Worm (Caenorhabditis elegans) whole organism, L1 larva: ENCODE data around the gene str-225.

Experiments used
- C34B4.2 ChIP-seq: sonication (generic microtip); optimal IDR thresholded peaks from 2 replicates; lab custom pipeline; 2017; ENCODE audit warnings: mild to moderate bottlenecking, missing genetic modification characterization, missing compliant biosample characterization
- alr-1 ChIP-seq: fragments of 200-800 bp; sonication (Bioruptor generic); optimal IDR thresholded peaks from 2 replicates; lab custom pipeline; 2018; ENCODE audit warnings: borderline replicate concordance, mild to moderate bottlenecking, missing genetic modification characterization, missing compliant biosample characterization
- aly-2 ChIP-seq: fragments of 150-350 bp; optimal IDR thresholded peaks from 2 replicates; lab custom pipeline; 2014; ENCODE audit warnings: missing biosample characterization, missing genetic modification characterization
- blmp-1 ChIP-seq: fragments of 150-350 bp; optimal IDR thresholded peaks from 2 replicates; lab custom pipeline; 2014; ENCODE audit warnings: missing biosample characterization, missing genetic modification characterization
- ceh-63 ChIP-seq: fragments of 200-800 bp; sonication (Bioruptor generic); optimal IDR thresholded peaks from 2 replicates; lab custom pipeline; 2018; ENCODE audit warnings: mild to moderate bottlenecking, missing genetic modification characterization, missing compliant biosample characterization
- ceh-8 ChIP-seq: fragments of 200-800 bp; sonication (Bioruptor generic); optimal IDR thresholded peaks from 2 replicates; lab custom pipeline; 2018; ENCODE audit warnings: mild to moderate bottlenecking, missing genetic modification characterization, moderate library complexity, missing compliant biosample characterization
- ceh-88 ChIP-seq: fragments of 200-800 bp; sonication (Bioruptor generic); IDR thresholded peaks from 2 replicates; pipeline ENCODE4 v1.3.6; 2022; ENCODE audit warnings: missing genetic modification characterization, missing compliant biosample characterization
- ceh-90 ChIP-seq: sonication (generic microtip); optimal IDR thresholded peaks from 2 replicates; lab custom pipeline; 2016; ENCODE audit warnings: missing genetic modification characterization, missing compliant biosample characterization
- dsc-1 ChIP-seq: sonication (generic microtip); optimal IDR thresholded peaks from 2 replicates; lab custom pipeline; 2016; ENCODE audit warnings: mild to moderate bottlenecking, missing genetic modification characterization, missing compliant biosample characterization
- efl-1 ChIP-seq, 4 experiments: fragments of 150-350 bp; optimal IDR thresholded peaks in 3 of 4; peaks in 1 of 4; 1 replicate in 1 of 4; 2 replicates in 3 of 4; lab custom pipeline; 2014; ENCODE audit warnings: missing biosample characterization in 2 of 4, missing genetic modification characterization in 2 of 4, missing genetic modification reagents in 2 of 4
- efl-3 ChIP-seq: fragments of 200-800 bp; sonication (Bioruptor generic); optimal IDR thresholded peaks from 2 replicates; lab custom pipeline; 2018; ENCODE audit warnings: mild to moderate bottlenecking, missing genetic modification characterization, missing compliant biosample characterization
- egl-13 ChIP-seq: sonication (generic microtip); optimal IDR thresholded peaks from 2 replicates; lab custom pipeline; 2016; ENCODE audit warnings: missing genotype, missing genetic modification reagents, missing genetic modification characterization, missing compliant biosample characterization
- elt-2 ChIP-seq: sonication (generic microtip); optimal IDR thresholded peaks from 2 replicates; lab custom pipeline; 2016; ENCODE audit warnings: missing genetic modification characterization, mild to moderate bottlenecking, inconsistent platforms, missing compliant biosample characterization, missing genetic modification reagents
- elt-3 ChIP-seq, 6 experiments: fragments of 150-350 bp in 1 of 6; sonication (generic microtip); optimal IDR thresholded peaks; 2 replicates each; lab custom pipeline; 2017 to 2018; ENCODE audit warnings: missing biosample characterization in 6 of 6, missing genetic modification characterization in 6 of 6, inconsistent platforms in 1 of 6
- fkh-4 ChIP-seq: sonication (generic microtip); optimal IDR thresholded peaks from 2 replicates; lab custom pipeline; 2016; ENCODE audit warnings: missing compliant biosample characterization, missing genetic modification characterization, borderline replicate concordance
- fos-1 ChIP-seq: fragments of 150-350 bp; optimal IDR thresholded peaks from 2 replicates; lab custom pipeline; 2014; ENCODE audit warnings: missing biosample characterization, missing genetic modification characterization
- grh-1 ChIP-seq: fragments of 200-800 bp; sonication (Bioruptor generic); IDR thresholded peaks from 2 replicates; pipeline ENCODE4 v1.3.6; 2022; ENCODE audit warnings: missing genetic modification reagents, missing genetic modification characterization, missing compliant biosample characterization
- hlh-17 ChIP-seq: fragments of 200-800 bp; sonication (Bioruptor generic); optimal IDR thresholded peaks from 2 replicates; lab custom pipeline; 2018; ENCODE audit warnings: missing genetic modification characterization, mild to moderate bottlenecking, missing compliant biosample characterization, moderate library complexity, borderline replicate concordance
- hpl-2 ChIP-seq: fragments of 150-350 bp; optimal IDR thresholded peaks from 2 replicates; lab custom pipeline; 2014; ENCODE audit warnings: missing biosample characterization, missing genetic modification reagents, missing genetic modification characterization
- irx-1 ChIP-seq: sonication (generic microtip); optimal IDR thresholded peaks from 2 replicates; lab custom pipeline; 2016; ENCODE audit warnings: missing genetic modification characterization, missing compliant biosample characterization
- lin-15B ChIP-seq: fragments of 150-350 bp; sonication (generic microtip); optimal IDR thresholded peaks from 3 replicates; lab custom pipeline; 2014; ENCODE audit warnings: missing biosample characterization, missing genetic modification characterization
- lin-35 ChIP-seq, 2 experiments: fragments of 150-350 bp; optimal IDR thresholded peaks; 2 replicates each; lab custom pipeline; 2014; ENCODE audit warnings: missing biosample characterization in 2 of 2, missing genetic modification characterization in 2 of 2, missing genetic modification reagents in 2 of 2
- lin-39 ChIP-seq: fragments of 150-350 bp; optimal IDR thresholded peaks from 2 replicates; lab custom pipeline; 2014; ENCODE audit warnings: missing biosample characterization, missing genetic modification reagents, missing genetic modification characterization
- mdl-1 ChIP-seq, 2 experiments: fragments of 150-350 bp; optimal IDR thresholded peaks; 2 replicates each; lab custom pipeline; 2014 to 2017; ENCODE audit warnings: missing biosample characterization in 2 of 2, missing genetic modification characterization in 2 of 2, inconsistent platforms in 1 of 2
- mef-2 ChIP-seq: fragments of 150-350 bp; optimal IDR thresholded peaks from 2 replicates; lab custom pipeline; 2014; ENCODE audit warnings: missing biosample characterization, missing genetic modification characterization
- nhr-11 ChIP-seq: fragments of 150-350 bp; optimal IDR thresholded peaks from 2 replicates; lab custom pipeline; 2014; ENCODE audit warnings: missing biosample characterization, missing genetic modification characterization
- nhr-12 ChIP-seq: sonication (generic microtip); optimal IDR thresholded peaks from 2 replicates; lab custom pipeline; 2017; ENCODE audit warnings: missing biosample characterization, missing genetic modification characterization
- nhr-20 ChIP-seq: sonication (generic microtip); optimal IDR thresholded peaks from 2 replicates; lab custom pipeline; 2016; ENCODE audit warnings: mild to moderate bottlenecking, missing genetic modification characterization, missing compliant biosample characterization
- nhr-237 ChIP-seq: fragments of 150-350 bp; optimal IDR thresholded peaks from 2 replicates; lab custom pipeline; 2014; ENCODE audit warnings: missing biosample characterization, missing genetic modification characterization
- nhr-77 ChIP-seq: fragments of 150-350 bp; optimal IDR thresholded peaks from 2 replicates; lab custom pipeline; 2014; ENCODE audit warnings: missing biosample characterization, missing genetic modification characterization
- nhr-84 ChIP-seq: sonication (generic microtip); optimal IDR thresholded peaks from 2 replicates; lab custom pipeline; 2017; ENCODE audit warnings: missing biosample characterization, missing genetic modification characterization
- nhr-85 ChIP-seq: sonication (generic microtip); peaks from one replicate; lab custom pipeline; 2016; ENCODE audit warnings: missing genetic modification characterization, inconsistent platforms, missing compliant biosample characterization
- nhr-90 ChIP-seq: sonication (generic microtip); optimal IDR thresholded peaks from 2 replicates; lab custom pipeline; 2016; ENCODE audit warnings: mild to moderate bottlenecking, missing genetic modification characterization, missing compliant biosample characterization; ENCODE audit not compliant: poor library complexity
- pag-3 ChIP-seq: sonication (generic microtip); optimal IDR thresholded peaks from 2 replicates; lab custom pipeline; 2017; ENCODE audit warnings: missing genetic modification characterization, mild to moderate bottlenecking, missing compliant biosample characterization, antibody characterized with exemption, borderline replicate concordance; ENCODE audit not compliant: insufficient read depth
- pqm-1 ChIP-seq: sonication (generic microtip); optimal IDR thresholded peaks from 3 replicates; lab custom pipeline; 2017; ENCODE audit warnings: missing biosample characterization, missing genetic modification characterization
- snpc-4 ChIP-seq: fragments of 150-350 bp; optimal IDR thresholded peaks from 2 replicates; lab custom pipeline; 2014; ENCODE audit warnings: missing biosample characterization, missing genetic modification characterization
- sptf-1 ChIP-seq: fragments of 150-350 bp; optimal IDR thresholded peaks from 2 replicates; lab custom pipeline; 2014; ENCODE audit warnings: missing biosample characterization, missing genetic modification characterization
- swsn-7 ChIP-seq: sonication (generic microtip); optimal IDR thresholded peaks from 2 replicates; lab custom pipeline; 2016; ENCODE audit warnings: missing genetic modification characterization, missing compliant biosample characterization
- tbx-2 ChIP-seq: sonication (generic microtip); optimal IDR thresholded peaks from 2 replicates; lab custom pipeline; 2016; ENCODE audit warnings: missing genetic modification characterization, missing compliant biosample characterization
- unc-130 ChIP-seq: fragments of 150-350 bp; optimal IDR thresholded peaks from 2 replicates; lab custom pipeline; 2017; ENCODE audit warnings: missing biosample characterization, missing genetic modification characterization, inconsistent platforms
- unc-62 ChIP-seq: fragments of 150-350 bp; optimal IDR thresholded peaks from 2 replicates; lab custom pipeline; 2014; ENCODE audit warnings: missing biosample characterization, missing genetic modification reagents, missing genetic modification characterization
- ztf-4 ChIP-seq: fragments of 150-350 bp; optimal IDR thresholded peaks from 2 replicates; lab custom pipeline; 2014; ENCODE audit warnings: missing biosample characterization, missing genetic modification characterization

str-225 gene

ce11 chrV:3507691-3508090 lies at the start of gene str-225:
Gene str-225, plus strand, starts transcription at chrV:3507822.
- TF ChIP-seq unc-130 (tag; lab: Kevin White, UChicago) (no peak), hpl-2 (GFP tag; lab: Kevin White, UChicago) (no peak), nhr-84 (no peak), egl-13 (no peak), dsc-1 (tag; lab: Kevin White, UChicago) (no peak)

- no peak for TF ChIP-seq hpl-2 (GFP tag; lab: Kevin White, UChicago)
- no peak for TF ChIP-seq nhr-12
- TF ChIP-seq elt-2 (tag; lab: Kevin White, UChicago): no peak
- TF ChIP-seq lin-35 (GFP tag; optimal IDR thresholded peaks at IDR 0.05; lab: Kevin White, UChicago): no peak
- TF ChIP-seq ceh-63 (GFP tag; lab: Kevin White, UChicago): no peak
- no peak for TF ChIP-seq tbx-2 (tag; lab: Kevin White, UChicago)
- TF ChIP-seq ceh-88: no peak
- no peak for TF ChIP-seq ztf-4 (tag; lab: Kevin White, UChicago)
- no peak for TF ChIP-seq ceh-8 (GFP tag; lab: Kevin White, UChicago)
- no peak for TF ChIP-seq blmp-1 (tag; lab: Kevin White, UChicago)
- no peak for TF ChIP-seq aly-2 (tag; lab: Kevin White, UChicago)
These were observed 47.7 kb upstream of the str-225 start, which contains the start of gene slc-28.2 for ce11 chrV:3459919-3460318. Gene slc-28.2, plus strand, starts transcription at chrV:3460219.

ce11 chrV:3463514-3463913 lies 44.1 kb upstream of the str-225 start, which contains the start of gene slc-28.1:
Gene slc-28.1, plus strand, starts transcription at chrV:3463814.
- TF ChIP-seq aly-2 (tag; lab: Kevin White, UChicago): no peak
- no peak for TF ChIP-seq efl-1 (optimal IDR thresholded peaks at IDR 0.05; lab: Kevin White, UChicago)
- TF ChIP-seq efl-1 (GFP tag; optimal IDR thresholded peaks at IDR 0.05 in 1 of 2; lab: Kevin White, UChicago): peak in 1 of 2 experiments; percentile 34
- TF ChIP-seq, all 84 proteins: peak for 1

- no peak for TF ChIP-seq hlh-17 (GFP tag; lab: Kevin White, UChicago)
- TF ChIP-seq swsn-7 (tag; lab: Kevin White, UChicago): no peak
- no peak for TF ChIP-seq tbx-2 (tag; lab: Kevin White, UChicago)
- no peak for TF ChIP-seq nhr-237
- no peak for TF ChIP-seq lin-15B (tag; lab: Kevin White, UChicago)
- TF ChIP-seq lin-39 (tag; lab: Kevin White, UChicago): no peak
- no peak for TF ChIP-seq grh-1 (GFP tag; lab: Robert Waterston, UW)
- TF ChIP-seq ceh-63 (GFP tag; lab: Kevin White, UChicago): no peak
- TF ChIP-seq fos-1 (tag; lab: Kevin White, UChicago): no peak
- no peak for TF ChIP-seq nhr-85 (tag; lab: Kevin White, UChicago)
- no peak for TF ChIP-seq fkh-4 (tag; lab: Kevin White, UChicago)
- no peak for TF ChIP-seq mdl-1 (tag; optimal IDR thresholded peaks at IDR 0.05; lab: Kevin White, UChicago)
- no peak for TF ChIP-seq elt-3 (tag; optimal IDR thresholded peaks at IDR 0.05; lab: Kevin White, UChicago)
- TF ChIP-seq snpc-4 (tag; lab: Kevin White, UChicago): no peak
- TF ChIP-seq ceh-90 (tag; lab: Kevin White, UChicago): no peak
- no peak for TF ChIP-seq pqm-1 (tag; lab: Kevin White, UChicago)
- TF ChIP-seq irx-1 (tag; lab: Kevin White, UChicago): no peak
- TF ChIP-seq nhr-84: no peak
- TF ChIP-seq unc-62 (GFP tag; lab: Kevin White, UChicago): no peak
- TF ChIP-seq efl-3 (GFP tag; lab: Kevin White, UChicago): no peak
These were observed 42.7 kb upstream of the str-225 start for ce11 chrV:3464897-3465296.

ce11 chrV:3468436-3468835 lies 39.2 kb upstream of the str-225 start, which contains the start of gene gst-33:
Gene gst-33, minus strand, starts transcription at chrV:3468562.
- TF ChIP-seq mef-2 (tag; lab: Kevin White, UChicago): no peak
- TF ChIP-seq mdl-1 (tag; optimal IDR thresholded peaks at IDR 0.05; lab: Kevin White, UChicago): peak in 1 of 2 experiments; percentile 28
- TF ChIP-seq hlh-17 (GFP tag; lab: Kevin White, UChicago): no peak
- TF ChIP-seq lin-15B (tag; lab: Kevin White, UChicago): no peak
- TF ChIP-seq nhr-20 (tag; lab: Kevin White, UChicago): peak; percentile 69
- TF ChIP-seq alr-1 (tag; lab: Kevin White, UChicago): no peak
- peak in 1 of 6 experiments; percentile 26 for TF ChIP-seq elt-3 (tag; optimal IDR thresholded peaks at IDR 0.05; lab: Kevin White, UChicago)
- peak; percentile 20 to 33 for TF ChIP-seq efl-1 (optimal IDR thresholded peaks at IDR 0.05; lab: Kevin White, UChicago)
- peak in 1 of 2 experiments; percentile 85 for TF ChIP-seq efl-1 (GFP tag; optimal IDR thresholded peaks at IDR 0.05 in 1 of 2; lab: Kevin White, UChicago)
- no peak for TF ChIP-seq nhr-12
- no peak for TF ChIP-seq sptf-1 (tag; lab: Kevin White, UChicago)
- no peak for TF ChIP-seq nhr-84
- peak; percentile 92 for TF ChIP-seq blmp-1 (tag; lab: Kevin White, UChicago)
- TF ChIP-seq pag-3 (tag; lab: Kevin White, UChicago): no peak
- peak; percentile 69 for TF ChIP-seq elt-2 (tag; lab: Kevin White, UChicago)
- peak; percentile 16 for TF ChIP-seq nhr-77 (tag; lab: Kevin White, UChicago)
- peak in 1 of 2 experiments; percentile 44 for TF ChIP-seq lin-35 (GFP tag; optimal IDR thresholded peaks at IDR 0.05; lab: Kevin White, UChicago)
- no peak for TF ChIP-seq pqm-1 (tag; lab: Kevin White, UChicago)
- no peak for TF ChIP-seq C34B4.2 (tag; lab: Kevin White, UChicago)
- no peak for TF ChIP-seq nhr-11 (tag; lab: Kevin White, UChicago)
- TF ChIP-seq nhr-85 (tag; lab: Kevin White, UChicago): peak; percentile 80
- TF ChIP-seq nhr-90 (tag; lab: Kevin White, UChicago): peak; percentile 40
